Fruit fly (Drosophila melanogaster): Measurements from ENCODE around the gene CG13639.

CG13639 gene

dm6 chr3R:24860316-24860826 is at the start of gene CG13639:
Gene CG13639 (minus strand): TSS chr3R:24860366.
- no peak for TF ChIP-seq CG17801 (GFP tag; optimal IDR thresholded peaks at IDR 0.05; ENCODE audit: partially characterized antibody)

dm6 chr3R:24908034-24908433 is 47.9 kb upstream of the CG13639 start:
- no peak for TF ChIP-seq CG17801 (GFP tag; optimal IDR thresholded peaks at IDR 0.05; ENCODE audit: partially characterized antibody)

- no peak for TF ChIP-seq CG17801 (GFP tag; optimal IDR thresholded peaks at IDR 0.05; ENCODE audit: partially characterized antibody)
Observed at dm6 chr3R:24906648-24907047, 46.5 kb upstream of the CG13639 start.

dm6 chr3R:24905959-24906634 is 45.9 kb upstream of the CG13639 start, which contains the start of gene CG13643:
Gene CG13643 (minus strand): TSS chr3R:24906004.
- no peak for TF ChIP-seq CG17801 (GFP tag; optimal IDR thresholded peaks at IDR 0.05; ENCODE audit: partially characterized antibody)

- no peak for TF ChIP-seq CG17801 (GFP tag; optimal IDR thresholded peaks at IDR 0.05; ENCODE audit: partially characterized antibody)
Observed at dm6 chr3R:24900816-24901215, 40.6 kb upstream of the CG13639 start, which contains the start of gene CG10845. Gene CG10845 (plus strand): TSS chr3R:24901116.

- no peak for TF ChIP-seq CG17801 (GFP tag; optimal IDR thresholded peaks at IDR 0.05; ENCODE audit: partially characterized antibody)
Observed at dm6 chr3R:24894419-24895206, 34.4 kb upstream of the CG13639 start, which contains the start of the genes CG31121 and CG11069. Gene CG31121 (minus strand): TSS chr3R:24894605. Gene CG11069 (plus strand): TSS chr3R:24894742.

- no peak for TF ChIP-seq CG17801 (GFP tag; optimal IDR thresholded peaks at IDR 0.05; ENCODE audit: partially characterized antibody)
Observed at dm6 chr3R:24893320-24893955, 33.3 kb upstream of the CG13639 start.

dm6 chr3R:24890919-24891318 is 30.8 kb upstream of the CG13639 start:
- TF ChIP-seq CG17801 (GFP tag; optimal IDR thresholded peaks at IDR 0.05; ENCODE audit: partially characterized antibody), result no peak

dm6 chr3R:24890217-24890616 is 30.1 kb upstream of the CG13639 start:
- no peak for TF ChIP-seq CG17801 (GFP tag; optimal IDR thresholded peaks at IDR 0.05; ENCODE audit: partially characterized antibody)

dm6 chr3R:24889303-24889892 is 29.2 kb upstream of the CG13639 start:
- TF ChIP-seq CG17801 (GFP tag; optimal IDR thresholded peaks at IDR 0.05; ENCODE audit: partially characterized antibody), result no peak

dm6 chr3R:24888418-24888817 is 28.3 kb upstream of the CG13639 start:
- no peak for TF ChIP-seq CG17801 (GFP tag; optimal IDR thresholded peaks at IDR 0.05; ENCODE audit: partially characterized antibody)

- no peak for TF ChIP-seq CG17801 (GFP tag; optimal IDR thresholded peaks at IDR 0.05; ENCODE audit: partially characterized antibody)
Observed at dm6 chr3R:24886470-24886869, 26.3 kb upstream of the CG13639 start.

- no peak for TF ChIP-seq CG17801 (GFP tag; optimal IDR thresholded peaks at IDR 0.05; ENCODE audit: partially characterized antibody)
Observed at dm6 chr3R:24878655-24879054, 18.5 kb upstream of the CG13639 start.

dm6 chr3R:24876843-24877457 is 16.8 kb upstream of the CG13639 start, which contains the start of the genes CG11089 and CG31381:
Gene CG11089 (plus strand): TSS chr3R:24877045.
Gene CG31381 (plus strand): TSS chr3R:24877045.
- no peak for TF ChIP-seq CG17801 (GFP tag; optimal IDR thresholded peaks at IDR 0.05; ENCODE audit: partially characterized antibody)
